Fruit fly (Drosophila melanogaster): ENCODE results near the gene Imp.

The Imp gene

DNA sequence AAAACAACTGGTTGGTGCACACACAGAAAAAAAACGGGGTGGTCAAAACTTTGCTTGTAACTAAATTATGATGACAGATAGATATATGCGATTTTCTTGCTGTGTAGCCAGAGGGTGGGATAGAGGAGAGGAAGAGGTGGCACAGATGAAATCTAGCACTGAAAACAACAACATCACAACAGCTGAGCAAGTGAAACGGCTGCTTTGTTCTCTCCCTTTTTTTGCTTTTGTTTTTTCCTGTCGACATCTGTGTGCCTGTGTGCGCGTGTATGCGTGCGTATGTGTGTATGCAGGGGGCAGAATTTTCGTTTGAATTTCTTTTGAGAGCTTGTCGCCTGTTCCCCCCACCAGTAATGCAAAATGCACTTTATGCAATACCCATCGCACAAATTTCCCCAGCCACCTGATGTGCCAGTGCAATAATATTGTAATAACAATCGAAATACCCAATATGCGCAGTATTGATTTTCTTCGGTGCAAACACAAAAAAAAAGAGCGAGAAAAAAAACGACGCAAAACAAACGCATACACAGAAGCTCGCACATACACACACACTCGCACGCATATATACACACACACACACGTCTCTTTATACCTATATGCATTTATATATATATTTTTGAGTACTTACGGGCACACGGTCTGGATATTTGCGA lies 56.6 kb downstream of the Imp start (continued):
- TF ChIP-seq Xbp1 (GFP tag; optimal IDR thresholded peaks at IDR 0.05), result peak; percentile 61
- TF ChIP-seq sens (GFP tag), result peak; percentile 75
- TF ChIP-seq CoRest (tag; optimal IDR thresholded peaks at IDR 0.05), result peak; percentile 48
- TF ChIP-seq CG16815 (GFP tag; optimal IDR thresholded peaks at IDR 0.05), result peak; percentile 28
- peak; percentile 24 for TF ChIP-seq crc (GFP tag; optimal IDR thresholded peaks at IDR 0.05)
- no peak for TF ChIP-seq sim (GFP tag; IDR thresholded peaks at IDR 0.05)
- TF ChIP-seq run (tag; optimal IDR thresholded peaks at IDR 0.05), result no peak
- no peak for TF ChIP-seq btn (GFP tag; optimal IDR thresholded peaks at IDR 0.05)
- TF ChIP-seq HLH4C (GFP tag; IDR thresholded peaks at IDR 0.05; ENCODE audit: partially characterized antibody), result no peak

DNA sequence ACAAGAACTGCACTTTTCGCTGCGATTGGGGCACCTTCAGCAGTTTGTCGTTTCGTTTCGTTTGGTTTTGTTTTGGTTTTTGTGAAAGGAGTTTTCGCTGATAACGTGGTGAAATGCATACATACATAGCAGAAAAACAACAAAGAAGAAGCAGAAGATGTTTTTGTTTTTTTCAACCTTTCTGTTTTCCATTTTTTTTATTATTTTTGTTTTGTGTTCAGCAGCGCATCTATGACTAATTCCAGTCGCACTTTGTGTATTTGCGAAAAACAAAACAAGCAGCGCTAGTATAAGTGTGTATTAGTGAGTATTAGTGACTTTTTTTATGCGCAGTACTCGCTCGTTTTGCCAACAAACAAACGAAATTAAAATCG lies 57.1 kb downstream of the Imp start:
- TF ChIP-seq ara (GFP tag; IDR thresholded peaks at IDR 0.05) (no peak), Awh (GFP tag; IDR thresholded peaks at IDR 0.05) (no peak), CG15601 (tag; optimal IDR thresholded peaks at IDR 0.05) (peak; percentile 7), CG7928 (GFP tag; optimal IDR thresholded peaks at IDR 0.05) (no peak), stc (GFP tag; IDR thresholded peaks at IDR 0.05) (peak; percentile 29; the same call in 1 of the 2 replicates), nerfin-1 (tag; optimal IDR thresholded peaks at IDR 0.05) (no peak), en (GFP tag; optimal IDR thresholded peaks at IDR 0.05) (no peak), bigmax (GFP tag; optimal IDR thresholded peaks at IDR 0.05) (no peak), chinmo (GFP tag; IDR thresholded peaks at IDR 0.05; ENCODE audit: partially characterized antibody) (0 out of 4 replicates have a peak, but pooled peaks have one; percentile 33), CG17568 (GFP tag; optimal IDR thresholded peaks at IDR 0.05) (no peak), ham (GFP tag; IDR thresholded peaks at IDR 0.05) (no peak), Vsx1 (GFP tag; optimal IDR thresholded peaks at IDR 0.05) (peak; percentile 36)

DNA sequence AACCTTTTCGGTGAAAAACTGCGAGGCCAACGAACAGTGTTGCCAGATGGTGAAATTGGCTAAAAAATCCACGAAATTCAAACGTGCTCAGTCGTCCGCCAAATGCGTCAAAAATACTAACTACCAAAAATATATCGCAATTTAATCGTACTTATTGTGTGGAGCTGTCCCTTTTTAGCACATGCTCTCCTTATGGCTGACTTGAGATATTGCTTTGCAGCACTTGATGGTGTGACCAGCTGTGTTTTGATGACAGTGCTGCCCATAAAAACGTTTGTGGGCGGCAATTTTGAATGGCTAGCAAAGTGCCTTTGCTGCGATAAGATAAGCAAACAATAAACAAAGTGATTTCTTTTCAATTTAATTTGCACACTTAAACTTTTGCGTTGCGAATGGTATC lies 59.9 kb downstream of the Imp start, which contains the start of gene Tango5:
TSS of gene Tango5 (minus strand) at position 208 of the 400 bp plus-strand sequence.
- TF ChIP-seq zen (tag; optimal IDR thresholded peaks at IDR 0.05) (peak; percentile 32), fd102C (GFP tag; optimal IDR thresholded peaks at IDR 0.05) (no peak), klu (GFP tag; IDR thresholded peaks at IDR 0.05) (no peak), bowl (GFP tag; IDR thresholded peaks at IDR 0.05) (no peak), CG33557 (GFP tag; optimal IDR thresholded peaks at IDR 0.05) (no peak), CG9817 (tag; optimal IDR thresholded peaks at IDR 0.05) (no peak), gfzf (GFP tag; optimal IDR thresholded peaks at IDR 0.05) (peak; percentile 93), CG16813 (GFP tag; IDR thresholded peaks at IDR 0.05; ENCODE audit: partially characterized antibody) (peak; percentile 57), CG13624 (GFP tag; optimal IDR thresholded peaks at IDR 0.05) (peak; percentile 71), chinmo (GFP tag; IDR thresholded peaks at IDR 0.05; ENCODE audit: partially characterized antibody) (no peak), CG8924 (tag; optimal IDR thresholded peaks at IDR 0.05) (peak; percentile 20), CG12391 (tag; optimal IDR thresholded peaks at IDR 0.05) (peak; percentile 9), HmgZ (tag; optimal IDR thresholded peaks at IDR 0.05) (peak; percentile 73), Scr (GFP tag; IDR thresholded peaks at IDR 0.05; ENCODE audit: partially characterized antibody) (peak; percentile 61), GATAe (GFP tag; conservative IDR thresholded peaks at IDR 0.05) (peak; percentile 57; the same call in 1 of the 2 replicates), CG3995 (GFP tag; optimal IDR thresholded peaks at IDR 0.05) (peak; percentile 45), CkIIα-i1 (GFP tag; IDR thresholded peaks at IDR 0.05) (no peak), CG13775 (GFP tag; optimal IDR thresholded peaks at IDR 0.05) (no peak), CG6765 (GFP tag; optimal IDR thresholded peaks at IDR 0.05) (no peak), Hmr (GFP tag; optimal IDR thresholded peaks at IDR 0.05) (peak; percentile 45), CG32772 (GFP tag; IDR thresholded peaks at IDR 0.05) (no peak), CG3847 (GFP tag; IDR thresholded peaks at IDR 0.05) (peak; percentile 68), CG10209 (GFP tag; optimal IDR thresholded peaks at IDR 0.05) (no peak), CG10543 (GFP tag; optimal IDR thresholded peaks at IDR 0.05) (no peak), Opbp (GFP tag; IDR thresholded peaks at IDR 0.05; ENCODE audit: partially characterized antibody) (peak; percentile 66; the same call in 1 of the 3 replicates), Trl (optimal IDR thresholded peaks at IDR 0.05) (peak in 1 of 2 experiments; percentile 6), Trl (GFP tag; optimal IDR thresholded peaks at IDR 0.05) (peak; percentile 31), fru (optimal IDR thresholded peaks at IDR 0.05) (no peak)
